Worm (Caenorhabditis elegans): ENCODE results near the gene F10D2.8.

DNA sequence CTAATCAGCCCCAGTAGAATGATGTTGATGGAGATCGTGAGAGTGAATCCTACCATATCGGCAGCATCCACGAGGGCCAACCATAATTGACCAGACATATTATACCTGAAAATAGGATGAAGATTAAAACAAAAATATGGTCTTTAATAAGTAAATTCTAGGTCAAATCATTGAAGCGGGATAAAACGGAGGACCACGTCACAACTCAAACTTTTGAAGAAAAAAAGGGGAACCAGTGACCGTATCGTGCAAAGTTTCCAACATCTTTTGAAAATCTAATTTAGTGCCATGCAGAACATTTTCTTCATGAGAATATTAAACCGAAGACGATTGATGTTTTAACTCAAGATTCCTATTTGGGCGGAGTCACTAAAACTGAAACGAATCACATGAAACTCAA, 12.2 kb downstream of the F10D2.8 start, which contains the start of gene str-112:
- no peak for TF ChIP-seq dao-5 (tag; optimal IDR thresholded peaks at IDR 0.05)
- TF ChIP-seq W03F9.2 (tag; optimal IDR thresholded peaks at IDR 0.05): no peak

Measured in whole organism, L4/young adult.